Worm (Caenorhabditis elegans): ENCODE data around the gene sre-42.

The sre-42 gene

ce11 chrII:12349866-12350265, 36.8 kb downstream of the sre-42 start:
- TF ChIP-seq T23F11.4 (GFP tag; optimal IDR thresholded peaks at IDR 0.05) (no peak), ama-1 (optimal IDR thresholded peaks at IDR 0.05) (no peak), K09A11.1 (tag; optimal IDR thresholded peaks at IDR 0.05; ENCODE audit: insufficient read depth) (no peak), dmd-4 (tag; optimal IDR thresholded peaks at IDR 0.05; ENCODE audit: borderline replicate concordance) (no peak), unc-42 (tag; optimal IDR thresholded peaks at IDR 0.05) (no peak)

- TF ChIP-seq ceh-31 (tag; optimal IDR thresholded peaks at IDR 0.05) (peak; percentile 17), dve-1 (tag; optimal IDR thresholded peaks at IDR 0.05) (no peak), pax-1 (tag; optimal IDR thresholded peaks at IDR 0.05) (peak; percentile 64)
These were observed 37.7 kb downstream of the sre-42 start for ce11 chrII:12348957-12349356.

- TF ChIP-seq madf-2 (tag; optimal IDR thresholded peaks at IDR 0.05) (no peak), ztf-16 (tag; optimal IDR thresholded peaks at IDR 0.05) (no peak), tbx-7 (tag; optimal IDR thresholded peaks at IDR 0.05) (no peak), rnt-1 (tag; optimal IDR thresholded peaks at IDR 0.05) (no peak), ceh-31 (tag; optimal IDR thresholded peaks at IDR 0.05) (no peak), pax-1 (tag; optimal IDR thresholded peaks at IDR 0.05) (no peak), ceh-30 (tag; optimal IDR thresholded peaks at IDR 0.05) (no peak), ceh-22 (tag; optimal IDR thresholded peaks at IDR 0.05) (no peak), hlh-6 (tag; optimal IDR thresholded peaks at IDR 0.05) (no peak), sox-4 (tag; optimal IDR thresholded peaks at IDR 0.05) (no peak), ceh-45 (GFP tag; IDR thresholded peaks at IDR 0.05) (no peak), sox-2 (GFP tag; IDR thresholded peaks at IDR 0.05) (no peak), T23F11.4 (GFP tag; optimal IDR thresholded peaks at IDR 0.05) (no peak), pha-2 (tag; optimal IDR thresholded peaks at IDR 0.05) (no peak), unc-42 (tag; optimal IDR thresholded peaks at IDR 0.05) (no peak), ceh-6 (GFP tag; optimal IDR thresholded peaks at IDR 0.05) (no peak), ets-4 (tag; optimal IDR thresholded peaks at IDR 0.05) (no peak), Y22D7AL.16 (tag; optimal IDR thresholded peaks at IDR 0.05) (no peak), ceh-34 (tag; optimal IDR thresholded peaks at IDR 0.05) (no peak), nhr-232 (tag; optimal IDR thresholded peaks at IDR 0.05) (no peak)
These were observed 40.2 kb downstream of the sre-42 start for ce11 chrII:12346289-12346989.

- no peak for TF ChIP-seq F13H6.1 (tag; optimal IDR thresholded peaks at IDR 0.05)
These were observed 41.9 kb downstream of the sre-42 start, which contains the start of gene C44C11.6 for ce11 chrII:12344787-12345186. C44C11.6 (plus strand) TSS chrII:12344809.

- TF ChIP-seq dve-1 (tag; optimal IDR thresholded peaks at IDR 0.05): peak; percentile 65
- TF ChIP-seq elt-4 (tag; optimal IDR thresholded peaks at IDR 0.05): no peak
These were observed 43.0 kb downstream of the sre-42 start for ce11 chrII:12343710-12344109.

- TF ChIP-seq sdc-2 (tag; optimal IDR thresholded peaks at IDR 0.05): no peak
These were observed 43.8 kb downstream of the sre-42 start for ce11 chrII:12342928-12343327.

ce11 chrII:12341566-12342223, 45.0 kb downstream of the sre-42 start:
- TF ChIP-seq unc-42 (tag; optimal IDR thresholded peaks at IDR 0.05): no peak
- TF ChIP-seq sox-2 (GFP tag; IDR thresholded peaks at IDR 0.05): no peak
- no peak for TF ChIP-seq hlh-13 (GFP tag; optimal IDR thresholded peaks at IDR 0.05)
- TF ChIP-seq rnt-1 (tag; optimal IDR thresholded peaks at IDR 0.05): no peak
- no peak for TF ChIP-seq tbx-7 (tag; optimal IDR thresholded peaks at IDR 0.05)
- TF ChIP-seq fax-1 (tag; optimal IDR thresholded peaks at IDR 0.05): no peak
- TF ChIP-seq ahr-1 (tag; optimal IDR thresholded peaks at IDR 0.05): no peak
- TF ChIP-seq ztf-16 (tag; optimal IDR thresholded peaks at IDR 0.05): no peak

Data from whole organism, late embryonic.